Worm (Caenorhabditis elegans): ENCODE results near the gene T06C10.3.

The T06C10.3 gene

ce11 chrIV:7870451-7870850, at the start of gene T06C10.3:
Gene T06C10.3 (plus strand): TSS chrIV:7870751.
- TF ChIP-seq unc-62 (GFP tag; optimal IDR thresholded peaks at IDR 0.05) = no peak

DNA sequence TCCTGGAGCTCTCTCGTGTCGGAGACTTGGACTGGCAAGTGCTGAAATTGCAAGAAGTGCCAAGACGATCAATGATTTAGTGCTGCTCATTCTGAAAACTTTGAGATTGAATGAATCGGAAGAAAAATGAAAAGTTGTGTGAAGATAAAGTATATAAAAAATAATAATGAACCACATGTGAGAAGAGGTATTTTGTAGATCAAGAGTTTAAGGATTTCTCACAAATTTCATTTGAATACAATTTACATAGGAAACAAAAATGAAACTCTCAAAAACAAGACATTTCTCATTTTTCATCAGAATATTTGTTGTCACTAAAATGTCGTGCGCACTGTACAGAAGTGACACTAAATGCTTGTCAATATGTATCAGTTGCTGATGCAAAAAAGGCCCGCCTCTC, 48.0 kb upstream of the T06C10.3 start, which contains the start of gene T14A8.2:
Gene T14A8.2, minus strand, starts transcription at position 101 of the 400 bp plus-strand sequence.
- no peak for TF ChIP-seq unc-62 (GFP tag; optimal IDR thresholded peaks at IDR 0.05)

- TF ChIP-seq unc-62 (GFP tag; optimal IDR thresholded peaks at IDR 0.05) = no peak
Measured at ce11 chrIV:7824649-7825048, 45.9 kb upstream of the T06C10.3 start.

DNA sequence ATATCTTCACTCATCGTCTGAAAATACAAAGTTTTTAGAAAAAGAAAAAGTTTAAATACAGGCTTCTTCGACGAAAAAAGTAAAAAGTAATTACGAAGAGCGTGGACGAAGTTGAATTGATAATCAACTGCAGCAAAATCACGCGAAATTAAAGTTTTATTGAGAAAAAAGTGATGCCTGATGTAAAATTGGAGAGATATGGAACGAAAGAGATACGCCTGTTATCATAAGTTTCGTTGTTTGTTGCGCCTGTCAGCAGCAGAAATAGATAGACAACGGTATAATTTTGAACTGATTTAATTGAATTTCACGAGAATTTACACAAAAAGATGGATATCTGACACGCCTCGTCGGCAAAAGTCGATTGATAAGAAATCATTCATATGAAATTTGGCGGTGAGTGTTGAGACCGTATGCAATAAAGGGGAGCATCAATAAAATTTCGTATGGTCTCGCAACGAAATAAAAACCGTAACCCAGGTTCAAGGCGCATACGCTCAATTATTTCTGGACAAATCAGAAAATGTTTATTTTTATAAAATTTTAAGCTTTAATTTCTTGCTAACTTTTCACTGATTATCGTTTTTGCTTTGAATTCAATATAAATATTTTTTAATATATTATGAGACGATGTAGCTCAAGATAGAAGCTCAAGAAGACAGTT, 41.1 kb upstream of the T06C10.3 start, which contains the start of gene C06A6.4:
Gene C06A6.4, minus strand, starts transcription at position 24 of the 664 bp plus-strand sequence.
- TF ChIP-seq unc-62 (GFP tag; optimal IDR thresholded peaks at IDR 0.05) = no peak

- TF ChIP-seq unc-62 (GFP tag; optimal IDR thresholded peaks at IDR 0.05) = no peak
Measured at ce11 chrIV:7830151-7830550, 40.4 kb upstream of the T06C10.3 start, which contains the start of gene mvb-12. Gene mvb-12 (plus strand): TSS chrIV:7830525.

ce11 chrIV:7834625-7835228, 35.8 kb upstream of the T06C10.3 start, which contains the start of gene erp-44.2:
Gene erp-44.2 (minus strand): TSS chrIV:7834675.
- TF ChIP-seq unc-62 (GFP tag; optimal IDR thresholded peaks at IDR 0.05) = no peak

- no peak for TF ChIP-seq unc-62 (GFP tag; optimal IDR thresholded peaks at IDR 0.05)
Measured at ce11 chrIV:7836030-7836429, 34.5 kb upstream of the T06C10.3 start.

DNA sequence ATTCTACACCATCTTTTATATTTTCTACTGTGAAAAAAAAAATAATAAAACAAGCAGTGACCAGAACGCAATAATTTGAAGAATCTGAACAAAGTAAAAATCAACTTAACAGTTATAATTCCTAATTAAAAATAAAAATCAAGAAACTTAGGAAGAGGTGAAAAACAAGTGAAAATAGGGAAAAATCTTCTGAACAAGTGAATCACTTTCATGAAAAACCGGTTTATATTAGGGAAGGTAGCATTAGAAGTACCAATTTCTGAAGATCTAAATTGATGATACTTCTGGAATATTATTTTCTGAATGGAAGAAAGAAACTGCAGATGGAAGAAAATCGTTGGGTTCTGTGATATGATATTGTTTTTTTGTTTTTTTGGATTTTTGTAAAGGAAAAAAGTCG, 34.1 kb upstream of the T06C10.3 start:
- no peak for TF ChIP-seq unc-62 (GFP tag; optimal IDR thresholded peaks at IDR 0.05)

- no peak for TF ChIP-seq unc-62 (GFP tag; optimal IDR thresholded peaks at IDR 0.05)
Measured at ce11 chrIV:7838426-7838825, 32.1 kb upstream of the T06C10.3 start, which contains the start of gene C06A6.7. Gene C06A6.7 (minus strand): TSS chrIV:7838526.

DNA sequence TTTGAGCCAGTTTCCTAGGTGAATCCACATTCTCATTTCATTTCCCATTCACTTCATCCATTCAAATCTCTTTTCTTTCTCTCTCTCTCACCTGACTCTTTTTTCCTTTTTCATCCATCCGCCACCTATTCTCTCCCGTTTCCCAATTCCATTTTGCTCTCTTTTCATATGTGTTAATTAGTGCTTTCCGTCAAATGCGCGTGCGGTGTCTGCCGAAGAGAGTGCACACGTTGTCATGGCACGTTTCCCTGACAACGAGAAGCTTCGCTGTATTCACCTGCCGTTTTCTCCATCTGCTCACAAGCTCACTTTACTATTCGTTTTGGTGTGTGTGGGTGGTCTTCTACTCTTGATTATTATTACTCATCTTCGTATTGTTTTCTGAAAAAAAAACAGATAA, 30.6 kb upstream of the T06C10.3 start:
- TF ChIP-seq unc-62 (GFP tag; optimal IDR thresholded peaks at IDR 0.05) = no peak

ce11 chrIV:7841218-7841617, 29.3 kb upstream of the T06C10.3 start:
- no peak for TF ChIP-seq unc-62 (GFP tag; optimal IDR thresholded peaks at IDR 0.05)

DNA sequence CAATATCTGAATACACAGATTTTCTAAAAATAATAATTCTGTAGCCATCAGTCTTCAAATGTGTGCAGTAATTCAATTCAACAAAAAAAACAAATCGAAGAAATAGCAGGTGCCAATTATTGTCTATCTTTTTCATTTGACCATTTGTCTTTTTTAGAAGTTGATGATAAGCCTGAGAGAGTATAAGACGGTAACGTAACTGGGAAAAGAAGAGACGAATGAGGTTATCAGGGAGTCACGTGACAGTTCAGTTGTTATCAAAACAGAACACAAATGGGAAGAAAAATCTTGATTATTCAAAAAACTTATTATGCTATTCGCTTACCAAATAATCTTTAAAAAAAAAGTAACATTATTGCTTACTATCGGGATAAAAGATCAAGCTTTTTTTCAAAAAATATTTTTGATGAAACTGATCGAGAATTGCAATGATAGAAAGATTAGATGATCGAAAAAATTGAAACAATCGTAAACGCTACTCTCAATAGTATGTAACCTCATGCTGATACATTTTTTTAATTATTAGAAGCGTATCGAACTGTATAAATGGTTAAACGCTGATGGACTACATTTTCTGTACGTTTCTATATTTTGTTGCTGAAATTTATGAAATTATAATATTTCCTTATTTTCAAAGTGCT, 26.1 kb upstream of the T06C10.3 start:
- no peak for TF ChIP-seq unc-62 (GFP tag; optimal IDR thresholded peaks at IDR 0.05)

ce11 chrIV:7845585-7845984, 25.0 kb upstream of the T06C10.3 start:
- no peak for TF ChIP-seq unc-62 (GFP tag; optimal IDR thresholded peaks at IDR 0.05)

DNA sequence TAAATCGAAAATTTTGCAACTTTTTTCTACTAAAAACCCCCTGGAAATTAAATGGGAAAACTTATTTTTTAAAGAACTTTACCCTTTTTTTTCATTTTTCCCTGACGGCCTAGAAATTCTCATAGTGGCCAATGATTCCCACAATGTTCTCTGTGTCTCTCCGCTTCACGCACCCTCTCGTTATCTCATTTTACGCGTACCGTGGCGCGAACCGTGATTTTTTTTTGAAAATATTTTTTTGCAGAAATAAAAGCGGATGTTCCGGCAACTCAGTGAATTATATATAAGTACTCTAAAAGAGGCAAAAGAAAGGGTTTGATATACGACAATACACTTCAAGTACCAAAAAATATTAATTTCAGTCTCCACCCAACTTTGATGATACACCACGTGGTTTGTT, 24.2 kb upstream of the T06C10.3 start, which contains the start of gene C06A6.2:
Gene C06A6.2, plus strand, starts transcription at position 237 of the 400 bp plus-strand sequence.
- TF ChIP-seq unc-62 (GFP tag; optimal IDR thresholded peaks at IDR 0.05) = no peak

DNA sequence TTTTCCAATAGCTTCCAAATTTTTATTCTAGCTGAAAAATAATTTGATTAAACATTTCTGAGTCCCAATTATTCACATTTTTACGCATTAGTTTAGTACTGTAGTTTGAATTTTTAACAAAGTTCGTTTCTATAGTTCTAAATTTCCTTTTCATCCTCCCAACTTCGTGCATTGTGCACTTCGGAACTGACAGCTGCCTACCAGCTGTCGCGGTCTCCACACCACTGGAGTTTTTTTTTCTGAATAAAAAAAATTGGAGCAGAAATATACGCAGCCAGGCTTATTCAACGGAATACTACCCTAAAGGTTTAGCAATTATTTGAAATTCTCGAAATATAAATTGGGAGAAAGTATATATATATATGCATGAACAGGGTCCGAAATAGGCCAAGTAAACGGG, 21.3 kb upstream of the T06C10.3 start:
- no peak for TF ChIP-seq unc-62 (GFP tag; optimal IDR thresholded peaks at IDR 0.05)

DNA sequence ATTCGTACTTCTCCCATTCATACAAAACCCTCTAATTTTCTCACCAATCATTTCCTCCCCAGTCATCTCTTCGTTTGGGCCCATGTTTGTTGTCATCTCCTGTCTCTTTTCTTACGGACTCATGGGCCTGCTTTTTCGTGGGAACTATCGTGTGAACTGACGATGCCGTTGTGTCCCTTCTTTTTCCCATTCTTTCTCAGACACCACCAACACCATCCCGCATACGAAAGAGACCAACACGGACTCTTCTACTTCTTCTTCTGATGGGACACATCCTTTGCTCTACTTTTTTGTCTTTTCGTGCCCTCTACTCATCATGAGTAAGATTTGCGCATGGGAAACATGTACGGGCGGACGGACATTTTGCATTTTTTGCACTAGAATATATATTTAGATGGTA, 20.2 kb upstream of the T06C10.3 start:
- no peak for TF ChIP-seq unc-62 (GFP tag; optimal IDR thresholded peaks at IDR 0.05)

DNA sequence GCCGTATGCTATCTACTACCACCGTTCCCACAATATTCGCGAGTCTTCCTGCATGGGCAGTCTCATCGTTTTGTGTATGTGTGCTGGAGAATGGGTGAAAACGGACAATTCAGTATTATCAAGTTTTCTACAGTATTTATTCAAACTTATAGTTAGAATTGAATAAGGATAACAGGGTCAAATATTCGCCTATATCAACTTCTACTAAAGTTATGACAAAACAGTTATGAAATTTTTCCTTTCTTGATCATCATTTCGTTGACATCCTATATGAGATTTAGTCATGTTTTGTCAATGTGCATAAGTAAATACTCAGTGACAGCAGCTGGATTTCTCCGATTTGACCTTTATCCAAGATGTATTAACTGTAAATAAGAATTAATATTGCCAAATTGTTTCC, 19.3 kb upstream of the T06C10.3 start:
- TF ChIP-seq unc-62 (GFP tag; optimal IDR thresholded peaks at IDR 0.05) = no peak

All from whole organism, dauer.